Fruit fly (Drosophila melanogaster) whole organism, adult: ENCODE measurements around the gene CG7785.

ENCODE experiments used
- CG1620 ChIP-seq: fragments of 200-800 bp; sonication (Bioruptor generic); optimal IDR thresholded peaks from 2 replicates; lab custom pipeline; 2016; ENCODE audit warnings: missing biosample characterization, missing genetic modification characterization
- CG33017 ChIP-seq: fragments of 200-800 bp; sonication (Bioruptor generic); optimal IDR thresholded peaks from 2 replicates; lab custom pipeline; 2018; ENCODE audit warnings: missing biosample characterization, mild to moderate bottlenecking, missing genetic modification characterization, moderate library complexity
- Clk ChIP-seq: fragments of 200-800 bp; sonication (Bioruptor generic); optimal IDR thresholded peaks from 2 replicates; lab custom pipeline; 2017; ENCODE audit warnings: missing biosample characterization, missing genetic modification characterization
- Mnt ChIP-seq: fragments of 200-800 bp; sonication (Bioruptor generic); optimal IDR thresholded peaks from 2 replicates; lab custom pipeline; 2016; ENCODE audit warnings: missing biosample characterization, mild to moderate bottlenecking, missing genetic modification characterization
- tj ChIP-seq: fragments of 200-800 bp; sonication (Bioruptor generic); optimal IDR thresholded peaks from 3 replicates; lab custom pipeline; 2017; ENCODE audit warnings: missing biosample characterization, mild to moderate bottlenecking, missing genetic modification characterization, moderate library complexity

- TF ChIP-seq tj (GFP tag; lab: Kevin White, UChicago) (no peak), Clk (no peak), Mnt (GFP tag; lab: Kevin White, UChicago) (no peak), CG33017 (no peak), CG1620 (GFP tag; lab: Kevin White, UChicago) (no peak)
Observed at dm6 chr3R:18060551-18060950, 39.2 kb downstream of the CG7785 start.
